Fruit fly (Drosophila melanogaster) whole organism, adult: ENCODE measurements around the gene CG14431.

Experiments used
- CG33017 ChIP-seq: fragments of 200-800 bp; sonication (Bioruptor generic); optimal IDR thresholded peaks from 2 replicates; lab custom pipeline; 2018; ENCODE audit warnings: missing biosample characterization, mild to moderate bottlenecking, missing genetic modification characterization, moderate library complexity
- CG7045 ChIP-seq: fragments of 200-800 bp; sonication (Bioruptor generic); optimal IDR thresholded peaks from 2 replicates; lab custom pipeline; 2017; ENCODE audit warnings: missing biosample characterization, mild to moderate bottlenecking, missing genetic modification characterization
- Crg-1 ChIP-seq: fragments of 200-800 bp; sonication (Bioruptor generic); optimal IDR thresholded peaks from 2 replicates; lab custom pipeline; 2016; ENCODE audit warnings: missing biosample characterization, missing genetic modification characterization

dm6 chrX:6969364-6970137 is 61.5 kb downstream of the CG14431 start, which contains the start of gene CG4586:
- TF ChIP-seq Crg-1 (GFP tag; lab: Kevin White, UChicago) (peak; percentile 75), CG7045 (peak; percentile 63), CG33017 (tag; lab: Kevin White, UChicago) (peak; percentile 83)
